Worm (Caenorhabditis elegans) whole organism, L1 larva: ENCODE data around the gene nish-1.

Source experiments
- C16A3.4 ChIP-seq: fragments of 150-350 bp; optimal IDR thresholded peaks from 2 replicates; lab custom pipeline; 2014; ENCODE audit warnings: missing biosample characterization, missing genetic modification characterization
- ama-1 ChIP-seq: fragments of 150-350 bp; optimal IDR thresholded peaks from 2 replicates; lab custom pipeline; 2014
- ces-1 ChIP-seq: fragments of 150-350 bp; optimal IDR thresholded peaks from 2 replicates; lab custom pipeline; 2014; ENCODE audit warnings: missing biosample characterization, missing genetic modification reagents, missing genetic modification characterization
- elt-3 ChIP-seq, 6 experiments: fragments of 150-350 bp in 1 of 6; sonication (generic microtip); optimal IDR thresholded peaks; 2 replicates each; lab custom pipeline; 2017 to 2018; ENCODE audit warnings: missing biosample characterization in 6 of 6, missing genetic modification characterization in 6 of 6, inconsistent platforms in 1 of 6
- fos-1 ChIP-seq: fragments of 150-350 bp; optimal IDR thresholded peaks from 2 replicates; lab custom pipeline; 2014; ENCODE audit warnings: missing biosample characterization, missing genetic modification characterization
- isw-1 ChIP-seq: fragments of 200-800 bp; sonication (Bioruptor generic); IDR thresholded peaks from 2 replicates; pipeline ENCODE4 v1.3.6; 2022; ENCODE audit warnings: missing genetic modification characterization, missing compliant biosample characterization
- lin-13 ChIP-seq: fragments of 150-350 bp; optimal IDR thresholded peaks from 2 replicates; lab custom pipeline; 2014; ENCODE audit warnings: missing biosample characterization, missing genetic modification reagents, missing genetic modification characterization
- mdl-1 ChIP-seq, 2 experiments: fragments of 150-350 bp; optimal IDR thresholded peaks; 2 replicates each; lab custom pipeline; 2014 to 2017; ENCODE audit warnings: missing biosample characterization in 2 of 2, missing genetic modification characterization in 2 of 2, inconsistent platforms in 1 of 2
- mep-1 ChIP-seq: fragments of 150-350 bp; optimal IDR thresholded peaks from 2 replicates; lab custom pipeline; 2014; ENCODE audit warnings: missing biosample characterization, missing genetic modification characterization
- nhr-12 ChIP-seq: sonication (generic microtip); optimal IDR thresholded peaks from 2 replicates; lab custom pipeline; 2017; ENCODE audit warnings: missing biosample characterization, missing genetic modification characterization
- rnt-1 ChIP-seq: sonication (generic microtip); optimal IDR thresholded peaks from 2 replicates; lab custom pipeline; 2016; ENCODE audit warnings: mild to moderate bottlenecking, missing genetic modification characterization, moderate library complexity, missing compliant biosample characterization
- snpc-4 ChIP-seq: fragments of 150-350 bp; optimal IDR thresholded peaks from 2 replicates; lab custom pipeline; 2014; ENCODE audit warnings: missing biosample characterization, missing genetic modification characterization
- tbx-2 ChIP-seq: sonication (generic microtip); optimal IDR thresholded peaks from 2 replicates; lab custom pipeline; 2016; ENCODE audit warnings: missing genetic modification characterization, missing compliant biosample characterization
- ztf-11 ChIP-seq, 2 experiments: sonication (generic microtip); optimal IDR thresholded peaks; 2 replicates each; lab custom pipeline; 2016 to 2017; ENCODE audit warnings: missing genetic modification characterization in 2 of 2, missing biosample characterization in 1 of 2, missing compliant biosample characterization in 1 of 2

DNA sequence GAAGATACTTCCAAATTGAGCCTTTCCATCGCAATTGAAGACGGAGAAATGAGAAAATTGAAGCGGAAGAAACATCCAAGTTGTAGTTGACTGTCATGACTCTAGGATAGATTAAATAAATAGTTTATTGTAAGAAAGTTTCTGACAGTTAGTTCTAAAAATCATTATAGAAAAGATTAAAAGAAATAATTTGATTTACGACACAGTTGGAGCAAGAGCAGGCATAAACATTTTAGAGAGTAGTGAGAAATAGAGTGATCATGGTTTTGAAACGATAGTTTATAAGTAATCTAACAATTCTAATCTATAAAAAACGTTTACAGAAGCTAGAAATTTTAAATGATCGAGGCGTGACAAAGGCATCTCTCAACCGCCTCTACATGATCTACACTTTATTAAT, 32.0 kb upstream of the nish-1 start, which contains the start of gene best-15:
- no peak for TF ChIP-seq mep-1
- TF ChIP-seq ces-1 (GFP tag; lab: Kevin White, UChicago), result no peak
- TF ChIP-seq isw-1 (GFP tag; lab: Robert Waterston, UW), result no peak
- TF ChIP-seq nhr-12 (tag; lab: Kevin White, UChicago), result no peak
- no peak for TF ChIP-seq lin-13 (GFP tag; lab: Kevin White, UChicago)
- TF ChIP-seq snpc-4, result no peak
- TF ChIP-seq mdl-1 (tag; optimal IDR thresholded peaks at IDR 0.05; lab: Kevin White, UChicago), result no peak
- no peak for TF ChIP-seq rnt-1
- no peak for TF ChIP-seq fos-1 (tag; lab: Kevin White, UChicago)
- no peak for TF ChIP-seq C16A3.4
- TF ChIP-seq elt-3 (tag; optimal IDR thresholded peaks at IDR 0.05; lab: Kevin White, UChicago), result no peak
- no peak for TF ChIP-seq ztf-11 (tag; optimal IDR thresholded peaks at IDR 0.05; lab: Kevin White, UChicago)
- TF ChIP-seq tbx-2, result no peak
- no peak for TF ChIP-seq ama-1 (lab: Kevin White, UChicago)
